Worm (Caenorhabditis elegans): ENCODE results near the gene F42A10.7.

The F42A10.7 gene

DNA sequence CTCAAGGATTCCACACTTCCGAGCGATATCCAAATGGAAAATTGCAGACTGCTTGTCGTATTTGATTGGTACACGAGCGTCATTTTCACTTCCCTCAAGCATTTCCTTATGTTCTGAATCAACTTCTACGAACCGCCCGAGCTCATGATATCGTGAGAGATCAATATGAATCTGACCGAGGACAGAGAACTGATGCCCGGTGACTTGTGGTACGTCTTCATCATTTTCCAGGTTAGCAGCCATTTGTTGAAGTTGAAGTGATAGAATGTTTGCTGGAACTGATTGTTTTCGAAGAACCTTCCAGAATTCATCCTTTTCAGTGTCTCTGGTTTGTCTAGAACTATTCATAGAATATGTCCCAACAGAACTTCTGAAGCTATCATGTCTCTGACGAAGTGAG is 11.9 kb downstream of the F42A10.7 start:
- no peak for TF ChIP-seq fos-1 (tag; optimal IDR thresholded peaks at IDR 0.05)
- peak; percentile 92 for TF ChIP-seq aha-1 (tag)
- no peak for TF ChIP-seq nhr-6 (tag; optimal IDR thresholded peaks at IDR 0.05)
- TF ChIP-seq zip-2 (tag; optimal IDR thresholded peaks at IDR 0.05), result no peak
- TF ChIP-seq F44E2.7 (GFP tag; IDR thresholded peaks at IDR 0.05), result no peak
- TF ChIP-seq D1046.2 (GFP tag; IDR thresholded peaks at IDR 0.05), result no peak
- TF ChIP-seq daf-12 (tag; optimal IDR thresholded peaks at IDR 0.05), result no peak
- TF ChIP-seq unc-62 (GFP tag; optimal IDR thresholded peaks at IDR 0.05 in 1 of 2), result peak in 1 of 2 experiments; percentile 63
- TF ChIP-seq unc-62 (tag; optimal IDR thresholded peaks at IDR 0.05), result no peak
- TF ChIP-seq tra-1 (GFP tag; IDR thresholded peaks at IDR 0.05), result no peak

DNA sequence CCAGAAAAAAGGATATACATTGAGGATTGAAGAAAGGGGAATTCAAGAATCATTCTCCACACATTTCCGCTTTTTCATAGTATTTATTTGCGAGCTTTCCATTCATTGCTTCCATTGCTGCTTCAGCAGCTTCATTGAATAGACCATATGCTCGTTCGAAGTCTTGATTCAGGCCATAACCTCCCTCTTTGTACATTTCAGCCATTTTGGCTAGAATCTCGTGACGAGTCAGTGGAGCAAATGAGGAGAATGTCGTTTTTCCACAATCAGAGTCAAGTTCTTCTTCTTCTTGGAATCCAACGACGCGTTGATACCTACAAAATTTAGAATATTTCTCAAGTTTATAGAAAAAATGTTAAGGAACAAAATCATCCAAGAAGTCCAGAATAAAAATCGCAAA is 13.2 kb downstream of the F42A10.7 start:
- TF ChIP-seq tra-1 (GFP tag; IDR thresholded peaks at IDR 0.05) (no peak), aha-1 (tag) (peak; percentile 19), Y75B8A.6 (GFP tag; IDR thresholded peaks at IDR 0.05) (peak; percentile 63; the same call in 1 of the 2 replicates), arid-1 (GFP tag; conservative IDR thresholded peaks at IDR 0.05) (0 out of 2 replicates have a peak, but pooled peaks have one; percentile 38), fos-1 (tag; optimal IDR thresholded peaks at IDR 0.05) (no peak), sdz-12 (GFP tag; optimal IDR thresholded peaks at IDR 0.05) (peak; percentile 51)

DNA sequence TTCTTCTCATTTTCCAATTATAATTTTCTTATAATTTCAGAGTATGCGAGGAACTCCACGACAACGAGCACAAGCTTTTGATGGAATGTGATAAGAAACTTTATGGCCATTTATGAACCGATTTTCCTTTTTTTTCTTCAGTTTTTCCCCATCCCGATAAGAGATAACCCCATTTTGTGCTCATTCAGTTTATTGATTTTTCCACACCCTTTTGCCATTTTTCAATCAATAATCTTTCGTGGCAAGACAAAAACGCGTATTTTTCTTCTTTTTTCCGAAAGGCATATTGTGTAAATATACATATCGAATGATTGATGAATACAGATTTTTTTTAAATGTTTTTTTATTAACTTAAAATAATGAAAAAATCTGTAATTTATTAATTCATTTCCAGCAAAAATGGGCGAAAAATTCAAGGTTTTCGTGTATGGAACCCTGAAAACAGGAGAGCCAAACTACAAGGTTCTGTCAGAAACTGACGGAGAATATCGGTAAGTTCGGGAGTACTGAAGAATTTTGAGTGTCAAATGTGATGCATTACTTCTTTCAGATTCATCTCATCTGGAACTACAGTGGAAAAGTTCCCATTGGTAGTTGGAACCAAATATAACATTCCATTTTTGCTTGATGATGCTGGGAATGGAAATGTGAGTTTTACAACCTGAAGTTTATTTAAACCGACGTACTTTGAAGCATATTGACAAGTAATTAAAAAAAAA is 14.1 kb downstream of the F42A10.7 start, which contains the start of gene F42A10.9:
Gene F42A10.9, plus strand, starts transcription at position 321 of the 719 bp plus-strand sequence.
- no peak for TF ChIP-seq aly-2 (tag; optimal IDR thresholded peaks at IDR 0.05)
- peak; percentile 5 to 46 for TF ChIP-seq daf-16 (GFP tag; optimal IDR thresholded peaks at IDR 0.05)
- peak; percentile 42 for TF ChIP-seq daf-16 (tag; optimal IDR thresholded peaks at IDR 0.05)
- peak; percentile 41 for TF ChIP-seq duxl-1 (tag; optimal IDR thresholded peaks at IDR 0.05; ENCODE audit: poor library complexity)
- TF ChIP-seq hif-1 (tag; optimal IDR thresholded peaks at IDR 0.05), result peak in 1 of 2 experiments; percentile 21
- TF ChIP-seq ctbp-1 (GFP tag; IDR thresholded peaks at IDR 0.05), result no peak
- TF ChIP-seq arid-1 (GFP tag; conservative IDR thresholded peaks at IDR 0.05), result 0 out of 2 replicates have a peak, but pooled peaks have one; percentile 26
- peak; percentile 5 for TF ChIP-seq nhr-28 (tag; optimal IDR thresholded peaks at IDR 0.05)
- 0 out of 2 replicates have a peak, but pooled peaks have one; percentile 38 for TF ChIP-seq lin-38 (GFP tag; IDR thresholded peaks at IDR 0.05)
- peak; percentile 68 for TF ChIP-seq dve-1 (tag; optimal IDR thresholded peaks at IDR 0.05; ENCODE audit: insufficient read depth)
- TF ChIP-seq Y75B8A.6 (GFP tag; IDR thresholded peaks at IDR 0.05), result 0 out of 2 replicates have a peak, but pooled peaks have one; percentile 17
- TF ChIP-seq lsy-2 (tag; optimal IDR thresholded peaks at IDR 0.05), result peak in 1 of 2 experiments; percentile 52
- no peak for TF ChIP-seq ztf-11 (tag; optimal IDR thresholded peaks at IDR 0.05)
- TF ChIP-seq ceh-28 (tag; optimal IDR thresholded peaks at IDR 0.05), result peak; percentile 57
- TF ChIP-seq php-3 (GFP tag; IDR thresholded peaks at IDR 0.05), result peak; percentile 47; the same call in 1 of the 2 replicates
- peak; percentile 28 for TF ChIP-seq mes-2 (tag; optimal IDR thresholded peaks at IDR 0.05; ENCODE audit: poor library complexity, severe bottlenecking)
- peak; percentile 51; the same call in 1 of the 2 replicates for TF ChIP-seq zfp-3 (GFP tag; conservative IDR thresholded peaks at IDR 0.05)
- TF ChIP-seq aha-1 (tag), result peak; percentile 76
- no peak for TF ChIP-seq ces-1 (GFP tag; optimal IDR thresholded peaks at IDR 0.05)
- no peak for TF ChIP-seq daf-12 (tag; optimal IDR thresholded peaks at IDR 0.05)
- TF ChIP-seq ZK546.5 (tag; optimal IDR thresholded peaks at IDR 0.05), result no peak
- TF ChIP-seq mxl-3 (GFP tag; optimal IDR thresholded peaks at IDR 0.05), result peak; percentile 20
- TF ChIP-seq ama-1 (optimal IDR thresholded peaks at IDR 0.05), result peak; percentile 88
- TF ChIP-seq D1046.2 (GFP tag; IDR thresholded peaks at IDR 0.05), result peak; percentile 23; the same call in 1 of the 2 replicates
- peak; percentile 66 for TF ChIP-seq mep-1 (tag; optimal IDR thresholded peaks at IDR 0.05)
- TF ChIP-seq hlh-30 (tag; optimal IDR thresholded peaks at IDR 0.05; ENCODE audit: insufficient read depth), result peak; percentile 2

DNA sequence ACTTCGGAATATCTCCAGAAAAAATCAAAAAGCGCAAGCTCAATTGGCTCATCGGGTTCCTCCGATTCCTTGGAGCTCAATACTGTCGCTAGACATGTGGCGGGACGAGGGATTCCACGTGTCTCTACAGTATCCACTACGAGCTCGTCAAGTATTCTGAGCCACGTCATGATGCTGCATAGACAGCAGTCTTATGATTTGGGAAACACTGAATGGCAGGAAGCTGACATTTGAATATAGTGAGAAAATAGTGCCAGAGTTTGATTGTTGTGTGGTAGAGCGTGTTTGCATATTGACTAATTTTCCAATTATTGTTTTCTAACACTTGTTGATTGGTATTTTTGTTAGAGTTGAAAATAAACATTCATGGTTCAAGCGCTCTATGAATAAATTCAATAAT is 15.1 kb downstream of the F42A10.7 start:
- no peak for TF ChIP-seq unc-39 (tag; optimal IDR thresholded peaks at IDR 0.05)
- TF ChIP-seq nhr-28 (tag; optimal IDR thresholded peaks at IDR 0.05), result no peak
- TF ChIP-seq arid-1 (GFP tag; conservative IDR thresholded peaks at IDR 0.05), result no peak
- TF ChIP-seq unc-62 (GFP tag; optimal IDR thresholded peaks at IDR 0.05 in 1 of 2), result no peak
- no peak for TF ChIP-seq unc-62 (tag; optimal IDR thresholded peaks at IDR 0.05)
- TF ChIP-seq dmd-6 (GFP tag; IDR thresholded peaks at IDR 0.05), result peak; percentile 75
- TF ChIP-seq T26A8.4 (GFP tag; IDR thresholded peaks at IDR 0.05), result no peak
- no peak for TF ChIP-seq daf-12 (tag; optimal IDR thresholded peaks at IDR 0.05)
